Worm (Caenorhabditis elegans) whole organism, midembryonic: ENCODE data around the gene tnc-2.

Source experiments
- cog-1 ChIP-seq: sonication (generic microtip); optimal IDR thresholded peaks from 2 replicates; lab custom pipeline; 2016; ENCODE audit warnings: missing genetic modification characterization, missing compliant biosample characterization
- ztf-29 ChIP-seq: fragments of 200-800 bp; sonication (Bioruptor generic); IDR thresholded peaks from 2 replicates; pipeline ENCODE4 v1.3.6; 2022; ENCODE audit warnings: missing genetic modification reagents, missing genetic modification characterization, missing compliant biosample characterization

- no peak for TF ChIP-seq cog-1
- no peak for TF ChIP-seq ztf-29 (GFP tag; lab: Robert Waterston, UW)
Observed at ce11 chrII:10470159-10470558, 3.5 kb downstream of the tnc-2 start, which contains the start of gene clec-143.
